Fruit fly (Drosophila melanogaster) whole organism, embryonic: ENCODE results near the gene TpnC25D.
A peak's percentile ranks its signal among the peaks of the same experiment; 100 is the strongest.

ENCODE experiments used
- ATbp ChIP-seq: fragments of 200-800 bp; sonication (Bioruptor generic); optimal IDR thresholded peaks from 2 replicates; lab custom pipeline; 2017; ENCODE audit warnings: missing biosample characterization, mild to moderate bottlenecking, missing genetic modification characterization, missing genetic modification reagents
- Abd-B ChIP-seq: fragments of 200-800 bp; sonication (Bioruptor generic); optimal IDR thresholded peaks from 2 replicates; lab custom pipeline; 2018; ENCODE audit warnings: missing biosample characterization, mild to moderate bottlenecking, missing genetic modification characterization, moderate library complexity
- Antp ChIP-seq: fragments of 200-800 bp; sonication (Bioruptor generic); optimal IDR thresholded peaks from 3 replicates; lab custom pipeline; 2016; ENCODE audit warnings: missing biosample characterization, missing genetic modification characterization
- Awh ChIP-seq: fragments of 200-800 bp; sonication (Bioruptor generic); IDR thresholded peaks from 2 replicates; pipeline ENCODE4, ENCODE4 v1.3.6; 2022; ENCODE audit warnings: missing biosample characterization, missing genetic modification characterization
- Bdp1 ChIP-seq: fragments of 200-800 bp; sonication (Bioruptor generic); optimal IDR thresholded peaks from 3 replicates; lab custom pipeline; 2016; ENCODE audit warnings: missing biosample characterization, missing genetic modification characterization
- Blimp-1 ChIP-seq: fragments of 200-800 bp; sonication (Bioruptor generic); optimal IDR thresholded peaks from 3 replicates; lab custom pipeline; 2018; ENCODE audit warnings: missing biosample characterization, missing genetic modification characterization, mild to moderate bottlenecking, moderate library complexity, missing genetic modification reagents
- CG1024 ChIP-seq: fragments of 200-800 bp; sonication (Bioruptor generic); IDR thresholded peaks from 2 replicates; pipeline ENCODE4 v1.3.6; 2022; ENCODE audit warnings: missing biosample characterization, missing genetic modification characterization
- CG10366 ChIP-seq: fragments of 200-800 bp; sonication (Bioruptor generic); IDR thresholded peaks from 2 replicates; pipeline ENCODE4 v1.3.6; 2022; ENCODE audit warnings: missing biosample characterization, missing genetic modification characterization
- CG12236 ChIP-seq: fragments of 200-800 bp; sonication (Bioruptor generic); optimal IDR thresholded peaks from 2 replicates; lab custom pipeline; 2016; ENCODE audit warnings: missing biosample characterization, missing genetic modification characterization
- CG12744 ChIP-seq: fragments of 200-800 bp; sonication (Bioruptor generic); optimal IDR thresholded peaks from 2 replicates; lab custom pipeline; 2016; ENCODE audit warnings: missing biosample characterization, missing genetic modification characterization
- CG13624 ChIP-seq: fragments of 200-800 bp; sonication (Bioruptor generic); optimal IDR thresholded peaks from 2 replicates; lab custom pipeline; 2016; ENCODE audit warnings: missing biosample characterization, missing genetic modification characterization
- CG14014 ChIP-seq: fragments of 200-800 bp; sonication (Bioruptor generic); IDR thresholded peaks from 2 replicates; pipeline ENCODE4 v1.3.6; 2022; ENCODE audit warnings: missing biosample characterization, missing genetic modification characterization
- CG1602 ChIP-seq: fragments of 200-800 bp; sonication (Bioruptor generic); optimal IDR thresholded peaks from 3 replicates; lab custom pipeline; 2016; ENCODE audit warnings: missing biosample characterization, missing genetic modification characterization
- CG1603 ChIP-seq: fragments of 200-800 bp; sonication (Bioruptor generic); optimal IDR thresholded peaks from 2 replicates; lab custom pipeline; 2019; ENCODE audit warnings: missing biosample characterization, mild to moderate bottlenecking, missing genetic modification characterization, moderate library complexity
- CG16863 ChIP-seq: fragments of 200-800 bp; sonication (Bioruptor generic); optimal IDR thresholded peaks from 3 replicates; lab custom pipeline; 2016; ENCODE audit warnings: missing biosample characterization, missing genetic modification characterization
- CG17328 ChIP-seq: fragments of 200-800 bp; sonication (Bioruptor generic); IDR thresholded peaks from 2 replicates; pipeline ENCODE4 v1.3.6; 2022; ENCODE audit warnings: missing biosample characterization, missing genetic modification characterization
- CG17361 ChIP-seq: fragments of 200-800 bp; sonication (Bioruptor generic); IDR thresholded peaks from 3 replicates; pipeline ENCODE4 v1.3.6; 2022; ENCODE audit warnings: missing biosample characterization, missing genetic modification characterization
- CG2120 ChIP-seq: fragments of 200-800 bp; sonication (Bioruptor generic); optimal IDR thresholded peaks from 3 replicates; lab custom pipeline; 2016; ENCODE audit warnings: missing biosample characterization, missing genetic modification characterization
- CG2129 ChIP-seq: fragments of 200-800 bp; sonication (Bioruptor generic); IDR thresholded peaks from 2 replicates; pipeline ENCODE4 v1.3.6; 2022; ENCODE audit warnings: missing biosample characterization, missing genetic modification characterization; ENCODE audit not compliant: partially characterized antibody
- CG3726 ChIP-seq: fragments of 200-800 bp; sonication (Bioruptor generic); IDR thresholded peaks from 3 replicates; pipeline ENCODE4, ENCODE4 v1.3.6; 2022; ENCODE audit warnings: missing biosample characterization, missing genetic modification characterization
- CG4282 ChIP-seq: fragments of 200-800 bp; sonication (Bioruptor generic); optimal IDR thresholded peaks from 2 replicates; lab custom pipeline; 2016; ENCODE audit warnings: missing biosample characterization, missing genetic modification characterization
- CG5245 ChIP-seq: fragments of 200-800 bp; sonication (Bioruptor generic); optimal IDR thresholded peaks from 3 replicates; lab custom pipeline; 2016; ENCODE audit warnings: missing biosample characterization, missing genetic modification characterization
- CG7839 ChIP-seq: fragments of 200-800 bp; sonication (Bioruptor generic); optimal IDR thresholded peaks from 3 replicates; lab custom pipeline; 2018; ENCODE audit warnings: missing biosample characterization, mild to moderate bottlenecking, missing genetic modification characterization, moderate library complexity
- CG8359 ChIP-seq: fragments of 200-800 bp; sonication (Bioruptor generic); optimal IDR thresholded peaks from 2 replicates; lab custom pipeline; 2017; ENCODE audit warnings: missing biosample characterization, mild to moderate bottlenecking, missing genetic modification characterization, borderline replicate concordance
- CG8924 ChIP-seq: fragments of 200-800 bp; optimal IDR thresholded peaks from 3 replicates; lab custom pipeline; 2019; ENCODE audit warnings: missing biosample characterization, mild to moderate bottlenecking, missing genetic modification characterization, moderate library complexity
- CG9727 ChIP-seq: fragments of 200-800 bp; sonication (Bioruptor generic); optimal IDR thresholded peaks from 3 replicates; lab custom pipeline; 2017; ENCODE audit warnings: missing biosample characterization, mild to moderate bottlenecking, missing genetic modification characterization
- CHES-1-like ChIP-seq: fragments of 200-800 bp; sonication (Bioruptor generic); optimal IDR thresholded peaks from 2 replicates; lab custom pipeline; 2016; ENCODE audit warnings: missing biosample characterization, missing genetic modification characterization
- Chrac-16 ChIP-seq: fragments of 200-800 bp; sonication (Bioruptor generic); optimal IDR thresholded peaks from 3 replicates; lab custom pipeline; 2016; ENCODE audit warnings: missing biosample characterization, missing genetic modification characterization
- D ChIP-seq, 2 experiments: fragments of 200-800 bp in 1 of 2; fragments of >200 bp in 1 of 2; sonication (Bioruptor generic) in 1 of 2; optimal IDR thresholded peaks; 2 replicates in 1 of 2; 3 replicates in 1 of 2; lab custom pipeline; 2017; ENCODE audit warnings: mild to moderate bottlenecking in 1 of 2, missing biosample characterization in 1 of 2, missing genetic modification characterization in 1 of 2, missing genetic modification reagents in 1 of 2
- Doc3 ChIP-seq: fragments of 200-800 bp; sonication (Bioruptor generic); IDR thresholded peaks from 3 replicates; pipeline ENCODE4 v1.3.6; 2022; ENCODE audit warnings: missing biosample characterization, missing genetic modification characterization; ENCODE audit not compliant: partially characterized antibody
- Fer2 ChIP-seq: fragments of 200-800 bp; sonication (Bioruptor generic); optimal IDR thresholded peaks from 2 replicates; lab custom pipeline; 2018; ENCODE audit warnings: missing biosample characterization, mild to moderate bottlenecking, missing genetic modification characterization, moderate library complexity
- HLH4C ChIP-seq: fragments of 200-800 bp; sonication (Bioruptor generic); IDR thresholded peaks from 3 replicates; pipeline ENCODE4 v1.3.6; 2022; ENCODE audit warnings: missing biosample characterization, missing genetic modification characterization; ENCODE audit not compliant: partially characterized antibody
- HLH54F ChIP-seq: fragments of 200-800 bp; sonication (Bioruptor generic); optimal IDR thresholded peaks from 3 replicates; lab custom pipeline; 2016; ENCODE audit warnings: missing biosample characterization, missing genetic modification characterization
- Lhr ChIP-seq: fragments of 200-800 bp; sonication (Bioruptor generic); optimal IDR thresholded peaks from 3 replicates; lab custom pipeline; 2017; ENCODE audit warnings: mild to moderate bottlenecking, missing biosample characterization, missing genetic modification reagents, missing genetic modification characterization
- Lpt ChIP-seq: fragments of >200 bp; optimal IDR thresholded peaks from 2 replicates; lab custom pipeline; 2018; ENCODE audit warnings: missing biosample characterization, missing genetic modification characterization
- Mad ChIP-seq: fragments of 200-800 bp; sonication (Bioruptor generic); optimal IDR thresholded peaks from 2 replicates; lab custom pipeline; 2016; ENCODE audit warnings: missing biosample characterization, missing genetic modification characterization
- Trl ChIP-seq, 3 experiments: fragments of >200 bp in 2 of 3; fragments of 200-800 bp in 1 of 3; sonication (Bioruptor generic) in 1 of 3; optimal IDR thresholded peaks; 2 replicates in 1 of 3; 3 replicates in 2 of 3; lab custom pipeline; 2016 to 2017; ENCODE audit warnings: missing biosample characterization in 1 of 3, missing genetic modification characterization in 1 of 3
- ara ChIP-seq: fragments of 200-800 bp; sonication (Bioruptor generic); IDR thresholded peaks from 2 replicates; pipeline ENCODE4 v1.3.6; 2022; ENCODE audit warnings: missing biosample characterization, missing genetic modification characterization
- dati ChIP-seq: fragments of 200-800 bp; sonication (Bioruptor generic); IDR thresholded peaks from 2 replicates; pipeline ENCODE4 v1.3.6; 2022; ENCODE audit warnings: missing biosample characterization, missing genetic modification characterization
- dmrt99B ChIP-seq: fragments of 200-800 bp; sonication (Bioruptor generic); optimal IDR thresholded peaks from 2 replicates; lab custom pipeline; 2018; ENCODE audit warnings: missing biosample characterization, mild to moderate bottlenecking, missing genetic modification characterization, moderate library complexity
- gcm2 ChIP-seq: fragments of 200-800 bp; sonication (Bioruptor generic); optimal IDR thresholded peaks from 2 replicates; lab custom pipeline; 2016; ENCODE audit warnings: missing biosample characterization, missing genetic modification characterization
- nerfin-1 ChIP-seq: fragments of 200-800 bp; sonication (Bioruptor generic); optimal IDR thresholded peaks from 3 replicates; lab custom pipeline; 2019; ENCODE audit warnings: missing biosample characterization, mild to moderate bottlenecking, missing genetic modification characterization, moderate library complexity
- nmo ChIP-seq: fragments of 200-800 bp; sonication (Bioruptor generic); optimal IDR thresholded peaks from 2 replicates; lab custom pipeline; 2018; ENCODE audit warnings: missing biosample characterization, mild to moderate bottlenecking, missing genetic modification characterization, moderate library complexity
- pho ChIP-seq: fragments of 200-800 bp; sonication (Bioruptor generic); optimal IDR thresholded peaks from 2 replicates; lab custom pipeline; 2016; ENCODE audit warnings: missing biosample characterization, missing genetic modification characterization
- schlank ChIP-seq: fragments of 200-800 bp; sonication (Bioruptor generic); optimal IDR thresholded peaks from 2 replicates; lab custom pipeline; 2018; ENCODE audit warnings: missing biosample characterization, mild to moderate bottlenecking, missing genetic modification characterization
- twi ChIP-seq: fragments of 200-800 bp; optimal IDR thresholded peaks from 2 replicates; lab custom pipeline; 2019; ENCODE audit warnings: missing biosample characterization, mild to moderate bottlenecking, missing genetic modification characterization, moderate library complexity
- unpg ChIP-seq: fragments of 200-800 bp; sonication (Bioruptor generic); optimal IDR thresholded peaks from 3 replicates; lab custom pipeline; 2018; ENCODE audit warnings: missing biosample characterization, mild to moderate bottlenecking, missing genetic modification characterization, moderate library complexity

The TpnC25D gene

dm6 chr2L:5242194-5242914, 25.9 kb downstream of the TpnC25D start (continued):
- TF ChIP-seq CG1603 (tag; lab: Kevin White, UChicago) (no peak), dati (GFP tag; lab: Robert Waterston, UW) (no peak), HLH54F (GFP tag; lab: Kevin White, UChicago) (no peak), CG14014 (no peak), CG12236 (GFP tag; lab: Kevin White, UChicago) (no peak), Lpt (GFP tag; lab: Kevin White, UChicago) (no peak), CG2120 (GFP tag; lab: Kevin White, UChicago) (peak; percentile 47), Fer2 (no peak), CG3726 (GFP tag; lab: Robert Waterston, UW) (no peak), CG9727 (peak; percentile 17), Lhr (no peak)

- TF ChIP-seq CG1024 (GFP tag; lab: Robert Waterston, UW): 0 out of 2 replicates have a peak, but pooled peaks have one; percentile 30
- peak; percentile 33; the same call in 1 of the 2 replicates for TF ChIP-seq ara (GFP tag; lab: Robert Waterston, UW)
- TF ChIP-seq CG10366 (GFP tag; lab: Robert Waterston, UW): 0 out of 2 replicates have a peak, but pooled peaks have one; percentile 10
- no peak for TF ChIP-seq schlank (tag; lab: Kevin White, UChicago)
- peak; percentile 55 for TF ChIP-seq CG8359 (GFP tag; lab: Kevin White, UChicago)
- peak; percentile 48 for TF ChIP-seq CG8924 (tag; lab: Kevin White, UChicago)
- peak; percentile 60 for TF ChIP-seq Blimp-1 (GFP tag; lab: Kevin White, UChicago)
- peak; percentile 58 for TF ChIP-seq dmrt99B (tag; lab: Kevin White, UChicago)
- no peak for TF ChIP-seq Doc3 (GFP tag; lab: Robert Waterston, UW)
- TF ChIP-seq Bdp1: no peak
- TF ChIP-seq CG17328 (GFP tag; lab: Robert Waterston, UW): peak; percentile 68
- TF ChIP-seq CG12744 (GFP tag; lab: Kevin White, UChicago): no peak
- peak; percentile 46 for TF ChIP-seq twi (tag; lab: Kevin White, UChicago)
- peak; percentile 55 for TF ChIP-seq ATbp (GFP tag; lab: Kevin White, UChicago)
- TF ChIP-seq pho (GFP tag; lab: Kevin White, UChicago): no peak
- peak; percentile 28 for TF ChIP-seq CG5245 (GFP tag; lab: Kevin White, UChicago)
- TF ChIP-seq CG17361 (GFP tag; lab: Robert Waterston, UW): peak; percentile 57; the same call in 2 of the 3 replicates
- TF ChIP-seq Mad (GFP tag; lab: Kevin White, UChicago): peak; percentile 2
- TF ChIP-seq Antp (GFP tag; lab: Kevin White, UChicago): peak; percentile 7
- TF ChIP-seq Trl (optimal IDR thresholded peaks at IDR 0.05; lab: Kevin White, UChicago): no peak
- no peak for TF ChIP-seq Trl (GFP tag; optimal IDR thresholded peaks at IDR 0.05; lab: Kevin White, UChicago)
- TF ChIP-seq CG2129 (GFP tag; lab: Robert Waterston, UW): no peak
- peak; percentile 29 for TF ChIP-seq CG7839
- TF ChIP-seq D (optimal IDR thresholded peaks at IDR 0.05; lab: Kevin White, UChicago): no peak
- peak; percentile 44 for TF ChIP-seq D (GFP tag; optimal IDR thresholded peaks at IDR 0.05; lab: Kevin White, UChicago)
- TF ChIP-seq CG4282 (GFP tag; lab: Kevin White, UChicago): peak; percentile 2
- no peak for TF ChIP-seq CG13624 (GFP tag; lab: Kevin White, UChicago)
- peak; percentile 35 for TF ChIP-seq nerfin-1 (tag; lab: Kevin White, UChicago)
- peak; percentile 48 for TF ChIP-seq unpg (GFP tag; lab: Kevin White, UChicago)
- TF ChIP-seq CHES-1-like (GFP tag; lab: Kevin White, UChicago): no peak
- TF ChIP-seq Awh: 0 out of 2 replicates have a peak, but pooled peaks have one; percentile 18
- TF ChIP-seq Chrac-16 (GFP tag; lab: Kevin White, UChicago): peak; percentile 4
- peak; percentile 8 for TF ChIP-seq CG16863 (GFP tag; lab: Kevin White, UChicago)
- no peak for TF ChIP-seq Abd-B (GFP tag; lab: Kevin White, UChicago)
- no peak for TF ChIP-seq HLH4C (GFP tag; lab: Robert Waterston, UW)
- TF ChIP-seq gcm2 (GFP tag; lab: Kevin White, UChicago): no peak
- peak; percentile 26 for TF ChIP-seq nmo
- TF ChIP-seq CG1602: peak; percentile 25
Observed at dm6 chr2L:5245363-5245892, 28.9 kb downstream of the TpnC25D start.
